Worm (Caenorhabditis elegans): ENCODE data around the gene ebax-1.

ce11 chrIV:10251764-10252163 is 35.0 kb upstream of the ebax-1 start:
- TF ChIP-seq elt-3 (tag; optimal IDR thresholded peaks at IDR 0.05) (no peak), bed-3 (GFP tag; optimal IDR thresholded peaks at IDR 0.05) (no peak), lsy-2 (tag; optimal IDR thresholded peaks at IDR 0.05) (no peak), ztf-11 (tag; optimal IDR thresholded peaks at IDR 0.05) (no peak), nhr-12 (tag; optimal IDR thresholded peaks at IDR 0.05) (no peak), snpc-4 (tag; optimal IDR thresholded peaks at IDR 0.05) (no peak), unc-62 (GFP tag; optimal IDR thresholded peaks at IDR 0.05) (no peak), nhr-76 (tag; optimal IDR thresholded peaks at IDR 0.05) (no peak), drap-1 (GFP tag; optimal IDR thresholded peaks at IDR 0.05) (no peak), lin-13 (tag; optimal IDR thresholded peaks at IDR 0.05) (no peak)

Measured in whole organism, mixed stage, embryonic.